Fruit fly (Drosophila melanogaster) S2 (cell line): ENCODE measurements around the gene Bgb.

Experiments used
- CG8478 ChIP-seq: fragments of >200 bp; optimal IDR thresholded peaks from 2 replicates; lab custom pipeline; 2018
- CTCF ChIP-seq, 2 experiments: fragments of >200 bp; optimal IDR thresholded peaks; 2 replicates each; lab custom pipeline; 2018

DNA sequence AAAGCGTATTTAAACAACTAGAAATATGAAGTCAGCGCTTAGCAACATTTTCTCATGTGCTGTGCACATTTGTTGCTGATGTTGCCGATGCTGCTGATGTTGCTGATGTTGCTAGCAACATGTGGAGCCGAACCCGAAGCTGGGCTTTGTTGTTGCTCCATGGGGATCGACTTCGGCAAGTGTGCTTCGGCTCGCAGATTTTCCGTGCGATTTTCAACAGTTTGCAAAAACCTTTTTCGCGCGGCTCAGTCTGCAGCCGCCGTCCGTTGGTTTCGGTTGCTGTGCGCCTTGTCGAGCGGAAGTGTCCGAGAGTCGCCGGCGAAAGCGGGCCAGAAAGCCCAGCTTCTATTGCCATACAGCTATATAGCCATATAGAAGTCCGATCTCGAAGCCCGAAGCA is 49.1 kb downstream of the Bgb start:
- no peak for TF ChIP-seq CG8478
- no peak for TF ChIP-seq CTCF (optimal IDR thresholded peaks at IDR 0.05; lab: Kevin White, UChicago)
